Worm (Caenorhabditis elegans) whole organism, L2 larva: ENCODE measurements around the gene cnc-8.

Experiments used
- aly-2 ChIP-seq: fragments of 150-350 bp; optimal IDR thresholded peaks from 2 replicates; lab custom pipeline; 2014; ENCODE audit warnings: missing biosample characterization, missing genetic modification characterization
- crh-2 ChIP-seq: sonication (generic microtip); optimal IDR thresholded peaks from 2 replicates; lab custom pipeline; 2017; ENCODE audit warnings: missing biosample characterization, missing genetic modification characterization
- egl-27 ChIP-seq: sonication (generic microtip); optimal IDR thresholded peaks from 3 replicates; lab custom pipeline; 2017; ENCODE audit warnings: missing biosample characterization, missing genetic modification reagents, missing genetic modification characterization
- nhr-11 ChIP-seq: fragments of 150-350 bp; optimal IDR thresholded peaks from 2 replicates; lab custom pipeline; 2014; ENCODE audit warnings: missing biosample characterization, missing genetic modification characterization
- nhr-237 ChIP-seq: fragments of 150-350 bp; optimal IDR thresholded peaks from 2 replicates; lab custom pipeline; 2014; ENCODE audit warnings: missing biosample characterization, missing genetic modification characterization
- nhr-77 ChIP-seq: fragments of 150-350 bp; optimal IDR thresholded peaks from 2 replicates; lab custom pipeline; 2014; ENCODE audit warnings: missing biosample characterization, missing genetic modification characterization
- peb-1 ChIP-seq: fragments of 150-350 bp; optimal IDR thresholded peaks from 2 replicates; lab custom pipeline; 2014; ENCODE audit warnings: missing biosample characterization, missing genetic modification characterization
- unc-62 ChIP-seq: fragments of 150-350 bp; optimal IDR thresholded peaks from 2 replicates; lab custom pipeline; 2014; ENCODE audit warnings: missing biosample characterization, missing genetic modification reagents, missing genetic modification characterization
- ztf-1 ChIP-seq: fragments of 200-800 bp; sonication (Bioruptor generic); conservative IDR thresholded peaks from 2 replicates; pipeline ENCODE4 v1.3.6; 2022; ENCODE audit warnings: missing genetic modification characterization, missing compliant biosample characterization
- ztf-11 ChIP-seq: sonication (generic microtip); optimal IDR thresholded peaks from 2 replicates; lab custom pipeline; 2017; ENCODE audit warnings: missing biosample characterization, missing genetic modification characterization

- TF ChIP-seq nhr-237 (tag; lab: Kevin White, UChicago) (no peak), crh-2 (tag; lab: Kevin White, UChicago) (no peak), aly-2 (tag; lab: Kevin White, UChicago) (no peak), unc-62 (GFP tag; lab: Kevin White, UChicago) (no peak), ztf-1 (GFP tag; lab: Robert Waterston, UW) (no peak), peb-1 (tag; lab: Kevin White, UChicago) (no peak), nhr-77 (tag; lab: Kevin White, UChicago) (no peak), egl-27 (tag; lab: Kevin White, UChicago) (no peak), ztf-11 (tag; lab: Kevin White, UChicago) (no peak), nhr-11 (tag; lab: Kevin White, UChicago) (no peak)
Measured at ce11 chrX:10319653-10320052, 13.3 kb downstream of the cnc-8 start.
